Fruit fly (Drosophila melanogaster): ENCODE measurements around the gene sqz.

- no peak for TF ChIP-seq chif (GFP tag; optimal IDR thresholded peaks at IDR 0.05)
- TF ChIP-seq Hr39 (optimal IDR thresholded peaks at IDR 0.05), result no peak
Observed at dm6 chr3R:19159778-19160177, 4.2 kb upstream of the sqz start, which contains the start of gene CG11779.

All from whole organism, embryonic.